Worm (Caenorhabditis elegans) whole organism, L1 larva: ENCODE results near the gene T03G11.10.

Experiments used
- efl-1 ChIP-seq, 4 experiments: fragments of 150-350 bp; optimal IDR thresholded peaks in 3 of 4; peaks in 1 of 4; 1 replicate in 1 of 4; 2 replicates in 3 of 4; lab custom pipeline; 2014; ENCODE audit warnings: missing biosample characterization in 2 of 4, missing genetic modification characterization in 2 of 4, missing genetic modification reagents in 2 of 4
- egl-27 ChIP-seq, 2 experiments: fragments of 150-350 bp in 1 of 2; sonication (generic microtip); optimal IDR thresholded peaks; 3 replicates each; lab custom pipeline; 2017 to 2018; ENCODE audit warnings: missing biosample characterization in 2 of 2, missing genetic modification characterization in 2 of 2, missing genetic modification reagents in 2 of 2
- nhr-237 ChIP-seq: fragments of 150-350 bp; optimal IDR thresholded peaks from 2 replicates; lab custom pipeline; 2014; ENCODE audit warnings: missing biosample characterization, missing genetic modification characterization
- nhr-84 ChIP-seq: sonication (generic microtip); optimal IDR thresholded peaks from 2 replicates; lab custom pipeline; 2017; ENCODE audit warnings: missing biosample characterization, missing genetic modification characterization
- snpc-4 ChIP-seq: fragments of 150-350 bp; optimal IDR thresholded peaks from 2 replicates; lab custom pipeline; 2014; ENCODE audit warnings: missing biosample characterization, missing genetic modification characterization
- zip-4 ChIP-seq: fragments of 200-800 bp; sonication (Bioruptor generic); optimal IDR thresholded peaks from 2 replicates; lab custom pipeline; 2018; ENCODE audit warnings: mild to moderate bottlenecking, missing genetic modification characterization, moderate library complexity, missing compliant biosample characterization

DNA sequence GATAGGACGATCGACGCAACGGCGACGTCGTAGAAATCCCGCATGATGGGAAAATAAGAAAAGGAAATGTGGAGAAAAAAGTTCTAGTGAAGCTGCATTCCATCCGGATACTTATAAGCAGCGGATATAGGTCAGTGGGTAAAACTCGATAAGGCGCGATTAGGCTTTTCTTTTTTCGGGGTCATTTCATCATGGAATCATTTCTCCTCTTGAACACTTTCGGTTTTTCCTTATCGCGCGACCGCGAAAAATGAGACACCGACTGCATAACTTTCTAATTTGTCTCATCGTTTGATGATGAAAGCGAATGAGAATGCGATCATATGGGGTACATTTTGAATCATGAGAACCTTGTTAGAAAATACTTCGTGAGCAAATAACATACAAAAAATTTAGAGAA is 20.6 kb downstream of the T03G11.10 start, which contains the start of gene dpy-8:
- TF ChIP-seq efl-1 (optimal IDR thresholded peaks at IDR 0.05; lab: Kevin White, UChicago) (no peak), efl-1 (GFP tag; optimal IDR thresholded peaks at IDR 0.05 in 1 of 2; lab: Kevin White, UChicago) (no peak), egl-27 (tag; optimal IDR thresholded peaks at IDR 0.05; lab: Kevin White, UChicago) (no peak), nhr-237 (no peak), nhr-84 (tag; lab: Kevin White, UChicago) (no peak), zip-4 (GFP tag; lab: Kevin White, UChicago) (no peak), snpc-4 (no peak)
